Fruit fly (Drosophila melanogaster): Measurements from ENCODE around the gene CG5274.

Gene CG5274

DNA sequence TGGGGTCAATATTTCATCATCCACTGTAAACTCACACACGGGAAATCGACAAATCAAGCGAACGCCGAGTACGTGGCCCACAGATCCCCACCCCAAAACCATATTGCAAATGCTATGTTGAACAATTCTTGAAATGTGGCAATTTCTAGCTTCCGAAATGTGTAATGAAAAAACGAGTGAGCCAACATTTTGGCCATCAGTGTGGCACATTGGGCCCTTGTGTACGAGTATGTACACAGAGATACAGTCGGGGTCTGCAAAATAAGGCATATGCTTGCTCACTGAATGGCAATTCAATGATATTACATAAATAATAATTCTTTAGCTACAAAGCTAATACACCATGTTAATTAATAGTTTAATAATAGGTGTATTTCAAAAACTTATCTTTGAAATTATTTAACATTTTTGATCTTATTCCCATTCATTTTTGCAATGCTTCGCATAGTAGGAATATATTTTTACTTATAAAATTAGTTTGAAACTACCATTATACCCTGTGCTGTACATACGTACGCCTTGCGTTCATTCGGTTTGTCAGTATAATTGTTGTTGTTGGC lies 27.8 kb downstream of the CG5274 start (continued):
- TF ChIP-seq CG9817 (tag; optimal IDR thresholded peaks at IDR 0.05) (peak; percentile 82), CG3065 (GFP tag; optimal IDR thresholded peaks at IDR 0.05) (peak; percentile 77), Rfx (GFP tag; IDR thresholded peaks at IDR 0.05) (peak; percentile 92), disco-r (GFP tag; optimal IDR thresholded peaks at IDR 0.05) (peak; percentile 52), CG11560 (tag; IDR thresholded peaks at IDR 0.05) (peak; percentile 74), exex (tag; optimal IDR thresholded peaks at IDR 0.05) (peak; percentile 43), CG16863 (GFP tag; optimal IDR thresholded peaks at IDR 0.05) (peak; percentile 80), CG4424 (GFP tag; optimal IDR thresholded peaks at IDR 0.05) (peak; percentile 87), dan (GFP tag; IDR thresholded peaks at IDR 0.05) (no peak), al (GFP tag; IDR thresholded peaks at IDR 0.05) (peak; percentile 88), onecut (GFP tag; IDR thresholded peaks at IDR 0.05) (peak; percentile 79), fd64A (GFP tag; optimal IDR thresholded peaks at IDR 0.05) (peak; percentile 62), jumu (GFP tag; optimal IDR thresholded peaks at IDR 0.05) (peak; percentile 52), pnt (GFP tag; optimal IDR thresholded peaks at IDR 0.05) (peak; percentile 60), maf-S (GFP tag; optimal IDR thresholded peaks at IDR 0.05) (peak; percentile 76), CG4707 (GFP tag; optimal IDR thresholded peaks at IDR 0.05) (peak; percentile 56), fd3F (GFP tag; optimal IDR thresholded peaks at IDR 0.05) (peak; percentile 85), CG18262 (tag; optimal IDR thresholded peaks at IDR 0.05) (peak; percentile 90), Poxn (GFP tag; IDR thresholded peaks at IDR 0.05) (peak; percentile 19; the same call in 1 of the 2 replicates), CG12659 (GFP tag; optimal IDR thresholded peaks at IDR 0.05) (peak; percentile 93), crc (GFP tag; optimal IDR thresholded peaks at IDR 0.05) (peak; percentile 69), Dbx (GFP tag; IDR thresholded peaks at IDR 0.05) (peak; percentile 90), CG8944 (GFP tag; optimal IDR thresholded peaks at IDR 0.05) (peak; percentile 72), tin (GFP tag; optimal IDR thresholded peaks at IDR 0.05) (peak; percentile 82), CG7839 (tag; optimal IDR thresholded peaks at IDR 0.05) (peak; percentile 92), trh (GFP tag; optimal IDR thresholded peaks at IDR 0.05) (peak; percentile 73), CG14014 (GFP tag; IDR thresholded peaks at IDR 0.05) (peak; percentile 85), CG12769 (tag; optimal IDR thresholded peaks at IDR 0.05) (peak; percentile 89), CG10321 (GFP tag; IDR thresholded peaks at IDR 0.05) (peak; percentile 54; the same call in 1 of the 2 replicates), CG3726 (GFP tag; IDR thresholded peaks at IDR 0.05) (peak; percentile 68; the same call in 1 of the 3 replicates), Aef1 (GFP tag; IDR thresholded peaks at IDR 0.05) (peak; percentile 77), CG14710 (tag; optimal IDR thresholded peaks at IDR 0.05) (peak; percentile 72), twi (tag; optimal IDR thresholded peaks at IDR 0.05) (peak; percentile 67), CG14050 (GFP tag; IDR thresholded peaks at IDR 0.05) (peak; percentile 76), NC2α (GFP tag; optimal IDR thresholded peaks at IDR 0.05) (peak; percentile 4), toy (GFP tag; IDR thresholded peaks at IDR 0.05) (peak; percentile 73), CG32772 (GFP tag; IDR thresholded peaks at IDR 0.05) (peak; percentile 66), lola (GFP tag; optimal IDR thresholded peaks at IDR 0.05) (peak in 1 of 3 experiments; percentile 81), sr (GFP tag; IDR thresholded peaks at IDR 0.05) (0 out of 3 replicates have a peak, but pooled peaks have one; percentile 41), Hmr (GFP tag; optimal IDR thresholded peaks at IDR 0.05) (peak; percentile 89), chn (GFP tag; optimal IDR thresholded peaks at IDR 0.05) (peak; percentile 78), CG13424 (tag; optimal IDR thresholded peaks at IDR 0.05) (peak; percentile 94), ase (GFP tag; IDR thresholded peaks at IDR 0.05) (peak; percentile 76; the same call in 2 of the 3 replicates), Opbp (GFP tag; IDR thresholded peaks at IDR 0.05; ENCODE audit: partially characterized antibody) (no peak), CG2875 (GFP tag; optimal IDR thresholded peaks at IDR 0.05) (peak; percentile 67), sd (tag; optimal IDR thresholded peaks at IDR 0.05) (peak; percentile 85), ERR (GFP tag; optimal IDR thresholded peaks at IDR 0.05) (peak; percentile 62), CG31365 (tag; optimal IDR thresholded peaks at IDR 0.05) (peak; percentile 51), Fer2 (tag; optimal IDR thresholded peaks at IDR 0.05) (peak; percentile 78), CG1529 (GFP tag; optimal IDR thresholded peaks at IDR 0.05) (peak; percentile 74)

All from whole organism, embryonic.